Fruit fly (Drosophila melanogaster) whole organism, embryonic: ENCODE data around the gene RluA-1.

Source experiments
- Bteb2 ChIP-seq: fragments of 200-800 bp; sonication (Bioruptor generic); optimal IDR thresholded peaks from 2 replicates; lab custom pipeline; 2016; ENCODE audit warnings: missing biosample characterization, missing genetic modification characterization
- CG12769 ChIP-seq: fragments of 200-800 bp; sonication (Bioruptor generic); optimal IDR thresholded peaks from 2 replicates; lab custom pipeline; 2019; ENCODE audit warnings: missing biosample characterization, mild to moderate bottlenecking, missing genetic modification characterization, moderate library complexity
- CG6654 ChIP-seq: fragments of 200-800 bp; sonication (Bioruptor generic); optimal IDR thresholded peaks from 2 replicates; lab custom pipeline; 2017; ENCODE audit warnings: missing biosample characterization, mild to moderate bottlenecking, missing genetic modification characterization
- Hr78 ChIP-seq, 2 experiments: fragments of 200-800 bp in 1 of 2; fragments of >200 bp in 1 of 2; sonication (Bioruptor generic) in 1 of 2; optimal IDR thresholded peaks; 2 replicates each; lab custom pipeline; 2017 to 2019; ENCODE audit warnings: missing biosample characterization in 2 of 2, missing genetic modification characterization in 2 of 2, mild to moderate bottlenecking in 1 of 2, moderate library complexity in 1 of 2
- Oli ChIP-seq: fragments of 200-800 bp; sonication (Bioruptor generic); optimal IDR thresholded peaks from 2 replicates; lab custom pipeline; 2018; ENCODE audit warnings: missing biosample characterization, mild to moderate bottlenecking, missing genetic modification characterization, moderate library complexity
- ac ChIP-seq: fragments of 200-800 bp; sonication (Bioruptor generic); optimal IDR thresholded peaks from 3 replicates; lab custom pipeline; 2017; ENCODE audit warnings: missing biosample characterization, mild to moderate bottlenecking, missing genetic modification characterization
- al ChIP-seq: fragments of 200-800 bp; sonication (Bioruptor generic); IDR thresholded peaks from 2 replicates; pipeline ENCODE4 v1.3.6; 2022; ENCODE audit warnings: missing biosample characterization, missing genetic modification characterization
- disco-r ChIP-seq: fragments of 200-800 bp; sonication (Bioruptor generic); optimal IDR thresholded peaks from 2 replicates; lab custom pipeline; 2016; ENCODE audit warnings: missing biosample characterization, missing genetic modification characterization
- jigr1 ChIP-seq: fragments of 200-800 bp; sonication (Bioruptor generic); IDR thresholded peaks from 3 replicates; pipeline ENCODE4 v1.3.6; 2022; ENCODE audit warnings: missing biosample characterization, missing genetic modification characterization
- trh ChIP-seq: fragments of 200-800 bp; sonication (Bioruptor generic); optimal IDR thresholded peaks from 2 replicates; lab custom pipeline; 2016; ENCODE audit warnings: missing biosample characterization, missing genetic modification characterization
- unpg ChIP-seq: fragments of 200-800 bp; sonication (Bioruptor generic); optimal IDR thresholded peaks from 3 replicates; lab custom pipeline; 2018; ENCODE audit warnings: missing biosample characterization, mild to moderate bottlenecking, missing genetic modification characterization, moderate library complexity

- no peak for TF ChIP-seq CG6654 (GFP tag; lab: Kevin White, UChicago)
- TF ChIP-seq Hr78 (GFP tag; optimal IDR thresholded peaks at IDR 0.05; lab: Kevin White, UChicago): no peak
- no peak for TF ChIP-seq Oli (tag; lab: Kevin White, UChicago)
- no peak for TF ChIP-seq disco-r
- TF ChIP-seq Bteb2: no peak
- TF ChIP-seq CG12769 (tag; lab: Kevin White, UChicago): no peak
- no peak for TF ChIP-seq trh (GFP tag; lab: Kevin White, UChicago)
- no peak for TF ChIP-seq unpg
- no peak for TF ChIP-seq ac (GFP tag; lab: Kevin White, UChicago)
- TF ChIP-seq al (GFP tag; lab: Robert Waterston, UW): no peak
- TF ChIP-seq jigr1 (GFP tag; lab: Robert Waterston, UW): no peak
These were observed 31.2 kb upstream of the RluA-1 start for dm6 chr2L:10505345-10505744.
